In genomic region chr2L:18482170-18482569, dm6 we compare ENCODE assay signal across 2 fruit fly cellular contexts.
TF ChIP-seq lines count a peak whose summit lies in the region.

No protein-coding gene starts in this region.

TF ChIP-seq in whole organism, embryonic, 481 proteins besides CTCF, POLR2A, EP300 and RAD21 (continued from another document and continues in another):
- TF ChIP-seq CG13296 (GFP tag; optimal IDR thresholded peaks at IDR 0.05; lab: Kevin White, UChicago) (no peak), MBD-R2 (GFP tag; IDR thresholded peaks at IDR 0.05; lab: Robert Waterston, UW) (no peak), h (optimal IDR thresholded peaks at IDR 0.05; lab: Kevin White, UChicago) (no peak), CG14050 (GFP tag; IDR thresholded peaks at IDR 0.05; lab: Robert Waterston, UW) (no peak), CG3838 (GFP tag; optimal IDR thresholded peaks at IDR 0.05; lab: Kevin White, UChicago) (no peak), eve (GFP tag; optimal IDR thresholded peaks at IDR 0.05; lab: Kevin White, UChicago) (no peak), salm (tag; optimal IDR thresholded peaks at IDR 0.05; lab: Kevin White, UChicago) (no peak), Ssrp (tag; optimal IDR thresholded peaks at IDR 0.05; lab: Kevin White, UChicago) (peak; percentile 34), B-H2 (GFP tag; optimal IDR thresholded peaks at IDR 0.05; lab: Kevin White, UChicago) (no peak), gcm2 (GFP tag; optimal IDR thresholded peaks at IDR 0.05; lab: Kevin White, UChicago) (no peak), CG4360 (GFP tag; IDR thresholded peaks at IDR 0.05; lab: Robert Waterston, UW) (no peak), CG1233 (GFP tag; optimal IDR thresholded peaks at IDR 0.05; lab: Kevin White, UChicago) (no peak), esg (GFP tag; conservative IDR thresholded peaks at IDR 0.05; lab: Robert Waterston, UW) (no peak), CG10366 (GFP tag; IDR thresholded peaks at IDR 0.05; lab: Robert Waterston, UW) (no peak), CG8924 (tag; optimal IDR thresholded peaks at IDR 0.05; lab: Kevin White, UChicago) (no peak), CG1647 (GFP tag; optimal IDR thresholded peaks at IDR 0.05; lab: Kevin White, UChicago) (no peak), unc-4 (GFP tag; IDR thresholded peaks at IDR 0.05; lab: Robert Waterston, UW; ENCODE audit: partially characterized antibody) (no peak), Blimp-1 (GFP tag; optimal IDR thresholded peaks at IDR 0.05; lab: Kevin White, UChicago) (no peak), Lim3 (GFP tag; IDR thresholded peaks at IDR 0.05; lab: Robert Waterston, UW) (no peak), CG16815 (GFP tag; optimal IDR thresholded peaks at IDR 0.05; lab: Kevin White, UChicago) (no peak), CG8290 (GFP tag; optimal IDR thresholded peaks at IDR 0.05; lab: Kevin White, UChicago) (no peak), CG8290 (tag; optimal IDR thresholded peaks at IDR 0.05; lab: Kevin White, UChicago) (no peak), CG12071 (GFP tag; optimal IDR thresholded peaks at IDR 0.05; lab: Kevin White, UChicago) (no peak), Side (GFP tag; optimal IDR thresholded peaks at IDR 0.05; lab: Kevin White, UChicago) (no peak), sd (tag; optimal IDR thresholded peaks at IDR 0.05; lab: Kevin White, UChicago) (no peak), lilli (GFP tag; optimal IDR thresholded peaks at IDR 0.05; lab: Kevin White, UChicago) (no peak), CG2712 (tag; optimal IDR thresholded peaks at IDR 0.05; lab: Kevin White, UChicago) (peak; percentile 56), CG6683 (GFP tag; optimal IDR thresholded peaks at IDR 0.05; lab: Kevin White, UChicago) (no peak), CG30431 (GFP tag; optimal IDR thresholded peaks at IDR 0.05; lab: Kevin White, UChicago) (no peak), CG7357 (GFP tag; IDR thresholded peaks at IDR 0.05; lab: Robert Waterston, UW) (no peak), CG17802 (tag; optimal IDR thresholded peaks at IDR 0.05; lab: Kevin White, UChicago) (no peak), CG4404 (GFP tag; IDR thresholded peaks at IDR 0.05; lab: Robert Waterston, UW) (no peak), ro (GFP tag; IDR thresholded peaks at IDR 0.05; lab: Robert Waterston, UW) (no peak), Hr78 (GFP tag; optimal IDR thresholded peaks at IDR 0.05; lab: Kevin White, UChicago) (no peak), lov (optimal IDR thresholded peaks at IDR 0.05; lab: Kevin White, UChicago) (no peak), lov (GFP tag; IDR thresholded peaks at IDR 0.05; lab: Robert Waterston, UW) (no peak), YL-1 (GFP tag; optimal IDR thresholded peaks at IDR 0.05; lab: Kevin White, UChicago) (no peak), zf30C (GFP tag; optimal IDR thresholded peaks at IDR 0.05; lab: Kevin White, UChicago) (no peak), CG12744 (GFP tag; optimal IDR thresholded peaks at IDR 0.05; lab: Kevin White, UChicago) (no peak), sug (tag; optimal IDR thresholded peaks at IDR 0.05; lab: Kevin White, UChicago) (no peak), CG14441 (GFP tag; IDR thresholded peaks at IDR 0.05; lab: Robert Waterston, UW) (no peak), Opbp (GFP tag; IDR thresholded peaks at IDR 0.05; lab: Robert Waterston, UW; ENCODE audit: partially characterized antibody) (no peak), CG31365 (tag; optimal IDR thresholded peaks at IDR 0.05; lab: Kevin White, UChicago) (no peak), CG12659 (GFP tag; optimal IDR thresholded peaks at IDR 0.05; lab: Kevin White, UChicago) (no peak), Dip2 (GFP tag; IDR thresholded peaks at IDR 0.05; lab: Robert Waterston, UW) (no peak), CG3407 (GFP tag; optimal IDR thresholded peaks at IDR 0.05; lab: Kevin White, UChicago) (no peak), Asciz (GFP tag; optimal IDR thresholded peaks at IDR 0.05; lab: Kevin White, UChicago) (no peak), CG8388 (GFP tag; optimal IDR thresholded peaks at IDR 0.05; lab: Kevin White, UChicago) (peak; percentile 31), CG1024 (GFP tag; IDR thresholded peaks at IDR 0.05; lab: Robert Waterston, UW) (no peak), CG17385 (GFP tag; optimal IDR thresholded peaks at IDR 0.05; lab: Kevin White, UChicago) (no peak), jigr1 (GFP tag; IDR thresholded peaks at IDR 0.05; lab: Robert Waterston, UW) (no peak), tx (GFP tag; optimal IDR thresholded peaks at IDR 0.05; lab: Kevin White, UChicago) (no peak), nmo (GFP tag; optimal IDR thresholded peaks at IDR 0.05; lab: Kevin White, UChicago) (peak; percentile 48), al (GFP tag; IDR thresholded peaks at IDR 0.05; lab: Robert Waterston, UW) (no peak), Sox102F (GFP tag; optimal IDR thresholded peaks at IDR 0.05; lab: Kevin White, UChicago) (peak; percentile 20), CG31224 (GFP tag; IDR thresholded peaks at IDR 0.05; lab: Robert Waterston, UW) (no peak), CG10267 (tag; optimal IDR thresholded peaks at IDR 0.05; lab: Kevin White, UChicago) (peak; percentile 19), dmrt99B (tag; optimal IDR thresholded peaks at IDR 0.05; lab: Kevin White, UChicago) (peak; percentile 30), ap (GFP tag; IDR thresholded peaks at IDR 0.05; lab: Robert Waterston, UW) (no peak), Nf-YA (GFP tag; IDR thresholded peaks at IDR 0.05; lab: Robert Waterston, UW) (no peak), CG3726 (GFP tag; IDR thresholded peaks at IDR 0.05; lab: Robert Waterston, UW) (no peak), Taf1 (GFP tag; IDR thresholded peaks at IDR 0.05; lab: Robert Waterston, UW) (no peak), D (optimal IDR thresholded peaks at IDR 0.05; lab: Kevin White, UChicago) (no peak), D (GFP tag; optimal IDR thresholded peaks at IDR 0.05; lab: Kevin White, UChicago) (peak; percentile 4), Hsf (GFP tag; optimal IDR thresholded peaks at IDR 0.05; lab: Kevin White, UChicago) (no peak), CG8281 (tag; optimal IDR thresholded peaks at IDR 0.05; lab: Kevin White, UChicago) (no peak), CG16813 (GFP tag; IDR thresholded peaks at IDR 0.05; lab: Robert Waterston, UW; ENCODE audit: partially characterized antibody) (no peak), CG12236 (GFP tag; optimal IDR thresholded peaks at IDR 0.05; lab: Kevin White, UChicago) (no peak), zfh2 (GFP tag; optimal IDR thresholded peaks at IDR 0.05; lab: Kevin White, UChicago) (no peak), CG6689 (GFP tag; IDR thresholded peaks at IDR 0.05; lab: Robert Waterston, UW) (no peak), nau (GFP tag; optimal IDR thresholded peaks at IDR 0.05; lab: Kevin White, UChicago) (no peak)

TF ChIP-seq in whole organism, prepupa, 60 proteins besides CTCF, POLR2A, EP300 and RAD21 (continued from another document):
- TF ChIP-seq fd59A (GFP tag; optimal IDR thresholded peaks at IDR 0.05; lab: Kevin White, UChicago) (peak; percentile 44), CG6792 (GFP tag; optimal IDR thresholded peaks at IDR 0.05; lab: Kevin White, UChicago) (peak; percentile 57), lz (GFP tag; optimal IDR thresholded peaks at IDR 0.05; lab: Kevin White, UChicago) (peak; percentile 30), Met (GFP tag; optimal IDR thresholded peaks at IDR 0.05; lab: Kevin White, UChicago) (peak; percentile 54), CG11902 (GFP tag; optimal IDR thresholded peaks at IDR 0.05; lab: Kevin White, UChicago) (no peak), spab (GFP tag; optimal IDR thresholded peaks at IDR 0.05; lab: Kevin White, UChicago) (peak; percentile 70), Ets21C (GFP tag; optimal IDR thresholded peaks at IDR 0.05; lab: Kevin White, UChicago) (no peak), cyc (GFP tag; optimal IDR thresholded peaks at IDR 0.05; lab: Kevin White, UChicago) (peak; percentile 6), achi (GFP tag; optimal IDR thresholded peaks at IDR 0.05; lab: Kevin White, UChicago) (peak; percentile 64), CG6854 (GFP tag; optimal IDR thresholded peaks at IDR 0.05; lab: Kevin White, UChicago) (no peak), Hr4 (GFP tag; optimal IDR thresholded peaks at IDR 0.05; lab: Kevin White, UChicago) (peak; percentile 57), Sox102F (GFP tag; optimal IDR thresholded peaks at IDR 0.05; lab: Kevin White, UChicago) (peak; percentile 33), fkh (GFP tag; optimal IDR thresholded peaks at IDR 0.05; lab: Kevin White, UChicago) (no peak), Smox (GFP tag; optimal IDR thresholded peaks at IDR 0.05; lab: Kevin White, UChicago) (peak; percentile 15), CG32006 (GFP tag; optimal IDR thresholded peaks at IDR 0.05; lab: Kevin White, UChicago) (peak; percentile 90), Gug (GFP tag; IDR thresholded peaks at IDR 0.05; lab: Robert Waterston, UW) (no peak), vri (GFP tag; optimal IDR thresholded peaks at IDR 0.05; lab: Kevin White, UChicago) (no peak), CG8632 (GFP tag; optimal IDR thresholded peaks at IDR 0.05; lab: Kevin White, UChicago) (peak; percentile 79), CG9139 (GFP tag; optimal IDR thresholded peaks at IDR 0.05; lab: Kevin White, UChicago) (peak; percentile 5), CG31627 (GFP tag; optimal IDR thresholded peaks at IDR 0.05; lab: Kevin White, UChicago) (no peak), CG10669 (GFP tag; optimal IDR thresholded peaks at IDR 0.05; lab: Kevin White, UChicago) (peak; percentile 58), OdsH (GFP tag; optimal IDR thresholded peaks at IDR 0.05; lab: Kevin White, UChicago) (peak; percentile 53), dsx (GFP tag; optimal IDR thresholded peaks at IDR 0.05; lab: Kevin White, UChicago; ENCODE audit: poor library complexity, severe bottlenecking) (peak; percentile 23), Eip75B (GFP tag; optimal IDR thresholded peaks at IDR 0.05; lab: Kevin White, UChicago) (peak; percentile 25), CG15336 (GFP tag; IDR thresholded peaks at IDR 0.05; lab: Robert Waterston, UW) (peak; percentile 71), dac (GFP tag; optimal IDR thresholded peaks at IDR 0.05; lab: Kevin White, UChicago) (no peak), CG3919 (GFP tag; optimal IDR thresholded peaks at IDR 0.05; lab: Kevin White, UChicago) (peak; percentile 52), CG6276 (GFP tag; optimal IDR thresholded peaks at IDR 0.05; lab: Kevin White, UChicago) (peak; percentile 64), topi (GFP tag; optimal IDR thresholded peaks at IDR 0.05; lab: Kevin White, UChicago) (peak; percentile 30), eg (GFP tag; IDR thresholded peaks at IDR 0.05; lab: Robert Waterston, UW) (peak; percentile 40; the same call in 2 of the 3 replicates), Eip78C (GFP tag; lab: Kevin White, UChicago) (peak; percentile 88), CG4318 (GFP tag; optimal IDR thresholded peaks at IDR 0.05; lab: Kevin White, UChicago) (peak; percentile 70), CG8119 (GFP tag; IDR thresholded peaks at IDR 0.05; lab: Robert Waterston, UW) (peak; percentile 75), salr (GFP tag; optimal IDR thresholded peaks at IDR 0.05; lab: Kevin White, UChicago) (peak in 1 of 2 experiments; percentile 71), CG6808 (GFP tag; optimal IDR thresholded peaks at IDR 0.05; lab: Kevin White, UChicago) (peak; percentile 75), CG6163 (GFP tag; IDR thresholded peaks at IDR 0.05; lab: Robert Waterston, UW) (peak; percentile 74; the same call in 2 of the 3 replicates)
